Worm (Caenorhabditis elegans) whole organism, L3 larva: ENCODE measurements around the gene W09C2.10.

ENCODE experiments used
- R02D3.7 ChIP-seq: fragments of 150-350 bp; optimal IDR thresholded peaks from 2 replicates; lab custom pipeline; 2014; ENCODE audit warnings: missing biosample characterization, missing genetic modification characterization
- ZK546.5 ChIP-seq: sonication (generic microtip); optimal IDR thresholded peaks from 2 replicates; lab custom pipeline; 2017; ENCODE audit warnings: missing biosample characterization, missing genetic modification characterization
- aly-2 ChIP-seq: fragments of 150-350 bp; optimal IDR thresholded peaks from 2 replicates; lab custom pipeline; 2014; ENCODE audit warnings: missing biosample characterization, missing genetic modification characterization
- ama-1 ChIP-seq: fragments of 150-350 bp; optimal IDR thresholded peaks from 2 replicates; lab custom pipeline; 2018
- ceh-16 ChIP-seq: sonication (generic microtip); optimal IDR thresholded peaks from 2 replicates; lab custom pipeline; 2017; ENCODE audit warnings: missing biosample characterization, missing genetic modification characterization
- ceh-28 ChIP-seq: fragments of 150-350 bp; optimal IDR thresholded peaks from 2 replicates; lab custom pipeline; 2014; ENCODE audit warnings: missing biosample characterization, missing genetic modification reagents, missing genetic modification characterization
- ceh-82 ChIP-seq: fragments of 150-350 bp; optimal IDR thresholded peaks from 2 replicates; lab custom pipeline; 2014; ENCODE audit warnings: missing biosample characterization, missing genetic modification characterization
- daf-12 ChIP-seq: fragments of 150-350 bp; optimal IDR thresholded peaks from 2 replicates; lab custom pipeline; 2014; ENCODE audit warnings: missing biosample characterization, missing genetic modification reagents, missing genetic modification characterization
- egl-5 ChIP-seq: fragments of 150-350 bp; optimal IDR thresholded peaks from 2 replicates; lab custom pipeline; 2017; ENCODE audit warnings: missing biosample characterization, missing genetic modification reagents, missing genetic modification characterization, inconsistent platforms
- elt-1 ChIP-seq: fragments of 150-350 bp; optimal IDR thresholded peaks from 2 replicates; lab custom pipeline; 2014; ENCODE audit warnings: missing biosample characterization, missing genetic modification characterization
- elt-2 ChIP-seq: sonication (generic microtip); optimal IDR thresholded peaks from 2 replicates; lab custom pipeline; 2016; ENCODE audit warnings: missing genetic modification reagents, mild to moderate bottlenecking, missing genetic modification characterization, missing compliant biosample characterization
- eor-1 ChIP-seq, 2 experiments: fragments of 150-350 bp; optimal IDR thresholded peaks; 2 replicates each; lab custom pipeline; 2014 to 2018; ENCODE audit warnings: missing biosample characterization in 2 of 2, missing genetic modification characterization in 2 of 2
- fkh-10 ChIP-seq: sonication (generic microtip); optimal IDR thresholded peaks from 2 replicates; lab custom pipeline; 2017; ENCODE audit warnings: missing biosample characterization, missing genetic modification reagents, missing genetic modification characterization
- hmg-11 ChIP-seq: sonication (generic microtip); optimal IDR thresholded peaks from 2 replicates; lab custom pipeline; 2016; ENCODE audit warnings: missing genetic modification characterization, missing compliant biosample characterization
- jun-1 ChIP-seq: fragments of 150-350 bp; optimal IDR thresholded peaks from 2 replicates; lab custom pipeline; 2014; ENCODE audit warnings: missing biosample characterization, missing genetic modification reagents, missing genetic modification characterization
- lin-39 ChIP-seq: fragments of 150-350 bp; optimal IDR thresholded peaks from 2 replicates; lab custom pipeline; 2018; ENCODE audit warnings: missing biosample characterization, missing genetic modification reagents, missing genetic modification characterization
- lsy-12 ChIP-seq: sonication (generic microtip); optimal IDR thresholded peaks from 2 replicates; lab custom pipeline; 2016; ENCODE audit warnings: mild to moderate bottlenecking, missing genetic modification characterization, missing compliant biosample characterization
- mdl-1 ChIP-seq: fragments of 150-350 bp; optimal IDR thresholded peaks from 2 replicates; lab custom pipeline; 2014; ENCODE audit warnings: missing biosample characterization, missing genetic modification characterization
- mml-1 ChIP-seq: fragments of 150-350 bp; sonication (generic microtip); optimal IDR thresholded peaks from 3 replicates; lab custom pipeline; 2014; ENCODE audit warnings: missing biosample characterization, missing genetic modification characterization
- nfya-1 ChIP-seq: sonication (generic microtip); optimal IDR thresholded peaks from 2 replicates; lab custom pipeline; 2017; ENCODE audit warnings: missing genetic modification characterization, mild to moderate bottlenecking, missing compliant biosample characterization, antibody characterized with exemption, moderate library complexity; ENCODE audit not compliant: insufficient read depth
- nhr-11 ChIP-seq: fragments of 150-350 bp; optimal IDR thresholded peaks from 2 replicates; lab custom pipeline; 2014; ENCODE audit warnings: missing biosample characterization, missing genetic modification characterization
- nhr-23 ChIP-seq: fragments of 150-350 bp; optimal IDR thresholded peaks from 2 replicates; lab custom pipeline; 2014; ENCODE audit warnings: missing biosample characterization, missing genetic modification reagents, missing genetic modification characterization
- nhr-237 ChIP-seq: fragments of 150-350 bp; optimal IDR thresholded peaks from 2 replicates; lab custom pipeline; 2014; ENCODE audit warnings: missing biosample characterization, missing genetic modification characterization
- nhr-25 ChIP-seq: sonication (generic microtip); optimal IDR thresholded peaks from 2 replicates; lab custom pipeline; 2017; ENCODE audit warnings: missing biosample characterization, missing genetic modification characterization
- nhr-28 ChIP-seq: fragments of 150-350 bp; optimal IDR thresholded peaks from 2 replicates; lab custom pipeline; 2014; ENCODE audit warnings: missing biosample characterization, missing genetic modification characterization
- nhr-43 ChIP-seq: sonication (generic microtip); optimal IDR thresholded peaks from 2 replicates; lab custom pipeline; 2016; ENCODE audit warnings: mild to moderate bottlenecking, missing genetic modification characterization, missing compliant biosample characterization; ENCODE audit not compliant: poor library complexity, severe bottlenecking
- nhr-67 ChIP-seq: fragments of 150-350 bp; optimal IDR thresholded peaks from 2 replicates; lab custom pipeline; 2014; ENCODE audit warnings: missing biosample characterization, missing genetic modification characterization
- nhr-76 ChIP-seq: fragments of 150-350 bp; sonication (generic microtip); optimal IDR thresholded peaks from 5 replicates; lab custom pipeline; 2014; ENCODE audit warnings: missing biosample characterization, missing genetic modification characterization
- nhr-77 ChIP-seq: fragments of 150-350 bp; optimal IDR thresholded peaks from 2 replicates; lab custom pipeline; 2014; ENCODE audit warnings: missing biosample characterization, missing genetic modification characterization
- pha-4 ChIP-seq: fragments of 150-350 bp; optimal IDR thresholded peaks from 2 replicates; lab custom pipeline; 2014; ENCODE audit warnings: missing biosample characterization, missing genetic modification reagents, missing genetic modification characterization
- pqm-1 ChIP-seq: fragments of 150-350 bp; optimal IDR thresholded peaks from 2 replicates; lab custom pipeline; 2017; ENCODE audit warnings: missing biosample characterization, missing genetic modification characterization, inconsistent platforms
- sea-2 ChIP-seq: fragments of 150-350 bp; sonication (generic microtip); optimal IDR thresholded peaks from 4 replicates; lab custom pipeline; 2014; ENCODE audit warnings: missing biosample characterization, missing genetic modification reagents, missing genetic modification characterization
- tbx-2 ChIP-seq: sonication (generic microtip); optimal IDR thresholded peaks from 2 replicates; lab custom pipeline; 2016; ENCODE audit warnings: mild to moderate bottlenecking, missing genetic modification characterization, missing compliant biosample characterization
- unc-39 ChIP-seq: sonication (generic microtip); optimal IDR thresholded peaks from 4 replicates; lab custom pipeline; 2017; ENCODE audit warnings: missing biosample characterization, missing genetic modification characterization
- unc-62 ChIP-seq: fragments of 150-350 bp; sonication (generic microtip); optimal IDR thresholded peaks from 4 replicates; lab custom pipeline; 2014; ENCODE audit warnings: missing biosample characterization, missing genetic modification reagents, missing genetic modification characterization
- zag-1 ChIP-seq: fragments of 150-350 bp; optimal IDR thresholded peaks from 2 replicates; lab custom pipeline; 2014; ENCODE audit warnings: missing biosample characterization, missing genetic modification characterization

Gene W09C2.10

DNA sequence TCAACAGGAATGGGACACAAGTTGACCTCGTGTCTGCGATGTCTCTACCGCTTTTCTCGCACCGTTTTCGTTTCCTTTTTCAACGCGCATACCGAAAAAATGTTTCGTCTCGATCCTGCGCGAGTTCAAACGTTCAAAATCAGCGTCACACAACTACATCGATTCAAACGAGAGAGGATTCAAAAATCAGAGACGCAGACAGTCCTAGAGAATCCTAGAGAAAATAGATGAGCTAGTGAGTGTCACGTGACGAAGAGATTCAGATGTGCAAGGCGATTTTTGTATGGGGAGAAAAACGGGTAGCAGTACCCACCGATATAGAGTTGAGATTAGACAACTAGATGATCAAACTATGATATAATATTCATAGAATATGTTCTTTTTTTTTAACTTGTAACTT is 45.1 kb upstream of the W09C2.10 start:
- TF ChIP-seq pqm-1 (tag; lab: Kevin White, UChicago) (no peak), pha-4 (tag; lab: Kevin White, UChicago) (no peak), ceh-28 (peak; percentile 37), nhr-43 (peak; percentile 80), jun-1 (no peak), lsy-12 (tag; lab: Kevin White, UChicago) (peak; percentile 38), lin-39 (no peak), nhr-77 (tag; lab: Kevin White, UChicago) (no peak), daf-12 (no peak), elt-1 (tag; lab: Kevin White, UChicago) (peak; percentile 70), unc-62 (GFP tag; lab: Kevin White, UChicago) (no peak), zag-1 (no peak), ceh-82 (tag; lab: Kevin White, UChicago) (no peak), nhr-25 (tag; lab: Kevin White, UChicago) (peak; percentile 42), ceh-16 (tag; lab: Kevin White, UChicago) (no peak), nhr-237 (tag; lab: Kevin White, UChicago) (no peak), nfya-1 (tag; lab: Kevin White, UChicago) (no peak), unc-39 (tag; lab: Kevin White, UChicago) (no peak), hmg-11 (tag; lab: Kevin White, UChicago) (peak; percentile 22), eor-1 (tag; optimal IDR thresholded peaks at IDR 0.05; lab: Kevin White, UChicago) (no peak), tbx-2 (tag; lab: Kevin White, UChicago) (no peak), nhr-67 (tag; lab: Kevin White, UChicago) (no peak), sea-2 (GFP tag; lab: Kevin White, UChicago) (no peak), nhr-11 (tag; lab: Kevin White, UChicago) (no peak), R02D3.7 (tag; lab: Kevin White, UChicago) (peak; percentile 19), mdl-1 (tag; lab: Kevin White, UChicago) (peak; percentile 64), elt-2 (tag; lab: Kevin White, UChicago) (no peak), mml-1 (tag; lab: Kevin White, UChicago) (no peak), nhr-23 (tag; lab: Kevin White, UChicago) (peak; percentile 78), egl-5 (tag; lab: Kevin White, UChicago) (no peak), nhr-28 (no peak), ama-1 (peak; percentile 39), nhr-76 (tag; lab: Kevin White, UChicago) (no peak)
- TF ChIP-seq, all 47 proteins: peak for 10

ce11 chrIV:9668103-9668672 is 43.3 kb upstream of the W09C2.10 start:
- TF ChIP-seq unc-39 (tag; lab: Kevin White, UChicago) (no peak), jun-1 (peak; percentile 52), ZK546.5 (tag; lab: Kevin White, UChicago) (no peak), aly-2 (tag; lab: Kevin White, UChicago) (no peak), elt-2 (tag; lab: Kevin White, UChicago) (peak; percentile 56), pha-4 (tag; lab: Kevin White, UChicago) (peak; percentile 60), nhr-237 (tag; lab: Kevin White, UChicago) (no peak), nfya-1 (tag; lab: Kevin White, UChicago) (peak; percentile 18), pqm-1 (tag; lab: Kevin White, UChicago) (peak; percentile 82)

- no peak for TF ChIP-seq aly-2 (tag; lab: Kevin White, UChicago)
- TF ChIP-seq pha-4 (tag; lab: Kevin White, UChicago) = peak; percentile 43
- peak; percentile 20 for TF ChIP-seq nhr-25 (tag; lab: Kevin White, UChicago)
Observed at ce11 chrIV:9667084-9667483, 42.2 kb upstream of the W09C2.10 start.

DNA sequence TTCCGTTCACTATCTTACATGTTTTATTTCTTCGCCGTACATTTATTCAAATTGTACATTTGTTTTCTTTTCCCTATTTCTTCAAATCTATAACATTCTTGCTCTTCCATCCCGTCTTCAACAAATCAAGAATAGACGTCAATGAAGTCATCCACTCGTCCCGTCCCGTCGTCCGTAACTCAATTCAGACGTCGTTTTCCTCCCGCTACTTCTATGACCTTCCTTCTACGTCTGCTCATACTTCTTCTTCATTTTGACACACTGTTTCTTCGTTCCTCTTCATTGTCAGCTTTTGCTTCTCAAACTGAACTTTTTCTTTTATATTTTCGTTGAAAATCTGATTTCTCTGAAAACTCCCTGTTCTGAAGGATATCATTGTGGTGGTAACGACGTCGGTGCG is 35.1 kb upstream of the W09C2.10 start:
- TF ChIP-seq nhr-28 (no peak), nhr-67 (tag; lab: Kevin White, UChicago) (no peak), fkh-10 (GFP tag; lab: Kevin White, UChicago) (peak; percentile 74)
